Worm (Caenorhabditis elegans) whole organism, midembryonic: ENCODE measurements around the gene oac-2.

Experiments used
- med-1 ChIP-seq: sonication (generic microtip); optimal IDR thresholded peaks from 2 replicates; lab custom pipeline; 2017; ENCODE audit warnings: missing genetic modification characterization, mild to moderate bottlenecking, missing compliant biosample characterization, antibody characterized with exemption, missing genetic modification reagents; ENCODE audit not compliant: insufficient read depth
- tab-1 ChIP-seq: fragments of 200-800 bp; sonication (Bioruptor generic); IDR thresholded peaks from 2 replicates; pipeline ENCODE4 v1.3.6; 2022; ENCODE audit warnings: missing genetic modification characterization, missing compliant biosample characterization
- ztf-29 ChIP-seq: fragments of 200-800 bp; sonication (Bioruptor generic); IDR thresholded peaks from 2 replicates; pipeline ENCODE4 v1.3.6; 2022; ENCODE audit warnings: missing genetic modification reagents, missing genetic modification characterization, missing compliant biosample characterization

ce11 chrV:3428697-3429096 is 46.2 kb downstream of the oac-2 start, which contains the start of gene srab-20:
- TF ChIP-seq tab-1 (GFP tag; lab: Robert Waterston, UW) (no peak), med-1 (GFP tag; lab: Kevin White, UChicago) (no peak), ztf-29 (GFP tag; lab: Robert Waterston, UW) (no peak)
